Worm (Caenorhabditis elegans): ENCODE results near the gene wrt-5.

The wrt-5 gene

DNA sequence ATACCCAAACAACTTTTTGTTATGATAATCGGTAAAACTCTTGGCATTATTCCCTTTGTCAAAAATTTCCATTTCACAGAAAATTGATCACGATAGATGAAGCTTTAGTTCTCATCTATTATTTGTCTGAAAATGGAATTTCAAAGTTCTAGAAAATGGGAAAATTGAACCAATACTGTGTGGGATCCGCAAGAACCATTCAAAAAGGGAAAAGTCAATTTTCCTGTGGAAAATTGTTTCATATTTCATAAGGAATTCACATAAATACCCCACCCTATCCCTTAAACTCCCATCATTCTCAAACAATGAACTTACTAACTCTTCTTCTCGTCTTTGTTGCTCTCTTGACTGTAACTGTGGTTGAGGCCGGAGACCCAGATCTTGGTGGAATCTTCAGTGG is 29.4 kb upstream of the wrt-5 start, which contains the start of the genes C35B1.9 and C35B1.3:
Gene C35B1.9, minus strand, starts transcription at position 101 of the 400 bp plus-strand sequence.
Gene C35B1.3, plus strand, starts transcription at position 306 of the 400 bp plus-strand sequence.
- no peak for TF ChIP-seq klf-2 (GFP tag; conservative IDR thresholded peaks at IDR 0.05)
- no peak for TF ChIP-seq cog-1 (tag; optimal IDR thresholded peaks at IDR 0.05)
- no peak for TF ChIP-seq ztf-23 (GFP tag; IDR thresholded peaks at IDR 0.05)
- no peak for TF ChIP-seq med-1 (GFP tag; optimal IDR thresholded peaks at IDR 0.05; ENCODE audit: insufficient read depth)
- no peak for TF ChIP-seq flt-1 (GFP tag; IDR thresholded peaks at IDR 0.05)
- no peak for TF ChIP-seq ref-1 (GFP tag; conservative IDR thresholded peaks at IDR 0.05)
- no peak for TF ChIP-seq ztf-29 (GFP tag; IDR thresholded peaks at IDR 0.05)
- no peak for TF ChIP-seq tab-1 (GFP tag; IDR thresholded peaks at IDR 0.05)
- TF ChIP-seq T22C8.4 (GFP tag; IDR thresholded peaks at IDR 0.05), result no peak

ce11 chrIV:4079514-4079913 is 28.1 kb upstream of the wrt-5 start, which contains the start of gene C35B1.4:
Gene C35B1.4 (plus strand): TSS chrIV:4079814.
- TF ChIP-seq ref-1 (GFP tag; conservative IDR thresholded peaks at IDR 0.05) (no peak), med-1 (GFP tag; optimal IDR thresholded peaks at IDR 0.05; ENCODE audit: insufficient read depth) (no peak), ztf-29 (GFP tag; IDR thresholded peaks at IDR 0.05) (no peak), tab-1 (GFP tag; IDR thresholded peaks at IDR 0.05) (no peak), T22C8.4 (GFP tag; IDR thresholded peaks at IDR 0.05) (no peak), cog-1 (tag; optimal IDR thresholded peaks at IDR 0.05) (no peak)

ce11 chrIV:4078901-4079300 is 27.5 kb upstream of the wrt-5 start, which contains the start of gene C35B1.8:
Gene C35B1.8 (minus strand): TSS chrIV:4079001.
- no peak for TF ChIP-seq klf-2 (GFP tag; conservative IDR thresholded peaks at IDR 0.05)
- no peak for TF ChIP-seq ztf-23 (GFP tag; IDR thresholded peaks at IDR 0.05)
- no peak for TF ChIP-seq tab-1 (GFP tag; IDR thresholded peaks at IDR 0.05)
- no peak for TF ChIP-seq ref-1 (GFP tag; conservative IDR thresholded peaks at IDR 0.05)
- TF ChIP-seq flt-1 (GFP tag; IDR thresholded peaks at IDR 0.05), result no peak
- TF ChIP-seq T22C8.4 (GFP tag; IDR thresholded peaks at IDR 0.05), result no peak
- TF ChIP-seq med-1 (GFP tag; optimal IDR thresholded peaks at IDR 0.05; ENCODE audit: insufficient read depth), result no peak
- TF ChIP-seq cog-1 (tag; optimal IDR thresholded peaks at IDR 0.05), result no peak
- TF ChIP-seq ztf-29 (GFP tag; IDR thresholded peaks at IDR 0.05), result no peak

- TF ChIP-seq ztf-29 (GFP tag; IDR thresholded peaks at IDR 0.05) (no peak), ztf-23 (GFP tag; IDR thresholded peaks at IDR 0.05) (no peak), tab-1 (GFP tag; IDR thresholded peaks at IDR 0.05) (0 out of 2 replicates have a peak, but pooled peaks have one; percentile 38), T22C8.4 (GFP tag; IDR thresholded peaks at IDR 0.05) (no peak), med-1 (GFP tag; optimal IDR thresholded peaks at IDR 0.05; ENCODE audit: insufficient read depth) (no peak), flt-1 (GFP tag; IDR thresholded peaks at IDR 0.05) (0 out of 2 replicates have a peak, but pooled peaks have one; percentile 26), cog-1 (tag; optimal IDR thresholded peaks at IDR 0.05) (no peak), ref-1 (GFP tag; conservative IDR thresholded peaks at IDR 0.05) (no peak), klf-2 (GFP tag; conservative IDR thresholded peaks at IDR 0.05) (no peak)
Observed at ce11 chrIV:4076690-4077295, 25.4 kb upstream of the wrt-5 start.

DNA sequence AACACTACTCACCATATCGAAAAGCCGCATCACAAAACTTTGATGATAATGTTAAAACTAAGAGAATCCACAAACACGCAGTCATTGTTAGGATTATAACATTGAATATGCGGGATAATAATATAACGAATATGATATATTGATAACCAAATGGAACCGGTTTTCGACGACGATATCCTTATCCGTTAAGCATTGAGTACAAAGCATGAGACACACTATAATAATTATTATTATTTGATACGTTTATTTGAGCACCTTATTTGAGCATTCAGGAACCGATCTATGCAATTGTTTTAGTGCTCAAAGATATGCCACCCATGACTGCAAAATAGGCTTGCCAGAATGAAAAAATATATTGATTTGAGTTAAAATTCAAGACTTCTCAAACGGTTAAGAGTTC is 23.2 kb upstream of the wrt-5 start, which contains the start of gene W03D2.9:
Gene W03D2.9, minus strand, starts transcription at position 101 of the 400 bp plus-strand sequence.
- TF ChIP-seq cog-1 (tag; optimal IDR thresholded peaks at IDR 0.05), result no peak
- no peak for TF ChIP-seq ztf-23 (GFP tag; IDR thresholded peaks at IDR 0.05)
- TF ChIP-seq klf-2 (GFP tag; conservative IDR thresholded peaks at IDR 0.05), result no peak
- TF ChIP-seq flt-1 (GFP tag; IDR thresholded peaks at IDR 0.05), result no peak
- TF ChIP-seq tab-1 (GFP tag; IDR thresholded peaks at IDR 0.05), result no peak
- no peak for TF ChIP-seq ref-1 (GFP tag; conservative IDR thresholded peaks at IDR 0.05)
- TF ChIP-seq T22C8.4 (GFP tag; IDR thresholded peaks at IDR 0.05), result no peak
- TF ChIP-seq med-1 (GFP tag; optimal IDR thresholded peaks at IDR 0.05; ENCODE audit: insufficient read depth), result no peak
- TF ChIP-seq ztf-29 (GFP tag; IDR thresholded peaks at IDR 0.05), result no peak

DNA sequence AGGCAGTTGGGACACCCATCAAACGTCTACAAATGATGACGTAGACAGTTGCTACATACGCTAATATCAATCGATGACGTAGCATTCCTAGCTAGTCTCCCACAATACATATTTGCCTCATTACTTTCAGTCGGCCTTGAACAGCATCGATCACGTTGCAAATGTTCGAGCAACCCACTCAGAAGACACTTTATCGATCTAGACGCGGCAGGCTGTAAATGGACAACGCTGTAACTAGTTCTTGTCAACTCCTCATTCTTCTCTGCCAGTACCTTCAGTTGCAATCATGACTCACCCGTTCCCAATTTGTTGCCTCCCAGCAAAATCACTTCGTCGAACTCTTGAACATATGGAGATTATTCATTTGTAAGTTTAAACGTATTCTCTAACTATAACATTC is 20.6 kb upstream of the wrt-5 start, which contains the start of gene pqn-75:
Gene pqn-75, plus strand, starts transcription at position 301 of the 400 bp plus-strand sequence.
- TF ChIP-seq ztf-23 (GFP tag; IDR thresholded peaks at IDR 0.05) (no peak), cog-1 (tag; optimal IDR thresholded peaks at IDR 0.05) (no peak), ref-1 (GFP tag; conservative IDR thresholded peaks at IDR 0.05) (no peak), T22C8.4 (GFP tag; IDR thresholded peaks at IDR 0.05) (no peak), klf-2 (GFP tag; conservative IDR thresholded peaks at IDR 0.05) (no peak), flt-1 (GFP tag; IDR thresholded peaks at IDR 0.05) (no peak), med-1 (GFP tag; optimal IDR thresholded peaks at IDR 0.05; ENCODE audit: insufficient read depth) (no peak), tab-1 (GFP tag; IDR thresholded peaks at IDR 0.05) (no peak), ztf-29 (GFP tag; IDR thresholded peaks at IDR 0.05) (no peak)

DNA sequence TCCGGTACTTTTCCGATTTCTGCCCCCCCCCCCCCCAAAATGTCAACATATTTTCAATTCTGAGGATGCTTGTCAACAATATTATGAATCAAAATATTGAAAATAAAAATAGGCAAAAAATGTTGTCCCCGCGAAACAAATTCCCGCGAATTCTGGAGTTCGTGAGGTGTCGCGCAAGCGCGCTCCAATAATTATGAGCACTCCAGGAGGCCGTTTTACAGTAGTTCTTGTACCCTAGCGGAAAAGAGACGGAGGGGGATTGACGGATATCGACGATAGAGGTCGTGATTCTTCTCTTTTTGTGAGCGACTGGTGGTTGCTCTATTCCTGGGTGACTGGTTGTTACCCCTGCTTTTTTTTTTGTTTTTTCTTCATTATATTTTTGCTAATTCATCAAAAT is 19.4 kb upstream of the wrt-5 start:
- 0 out of 2 replicates have a peak, but pooled peaks have one; percentile 37 for TF ChIP-seq ztf-23 (GFP tag; IDR thresholded peaks at IDR 0.05)
- no peak for TF ChIP-seq flt-1 (GFP tag; IDR thresholded peaks at IDR 0.05)
- no peak for TF ChIP-seq med-1 (GFP tag; optimal IDR thresholded peaks at IDR 0.05; ENCODE audit: insufficient read depth)

DNA sequence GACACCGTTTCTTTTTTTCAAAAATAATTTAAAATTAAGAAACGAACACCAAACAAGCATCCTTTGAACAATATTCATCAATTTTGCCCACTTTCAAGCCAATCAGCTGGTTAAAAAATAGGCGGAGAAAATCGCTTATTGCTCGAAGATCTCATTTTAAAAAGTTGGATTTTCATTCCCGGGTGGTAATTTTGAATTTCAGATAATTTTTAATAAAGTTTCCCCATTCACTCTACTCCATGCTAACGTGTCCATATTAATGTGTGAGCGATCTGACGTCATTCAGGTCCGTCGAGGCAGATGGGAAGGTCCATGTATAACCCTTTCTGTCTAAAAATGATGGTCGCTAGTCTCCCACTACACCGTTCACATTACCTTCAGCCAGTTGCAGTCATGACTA is 17.0 kb upstream of the wrt-5 start, which contains the start of gene fbxb-55:
Gene fbxb-55, plus strand, starts transcription at position 301 of the 400 bp plus-strand sequence.
- no peak for TF ChIP-seq med-1 (GFP tag; optimal IDR thresholded peaks at IDR 0.05; ENCODE audit: insufficient read depth)
- no peak for TF ChIP-seq cog-1 (tag; optimal IDR thresholded peaks at IDR 0.05)
- TF ChIP-seq ref-1 (GFP tag; conservative IDR thresholded peaks at IDR 0.05), result no peak
- no peak for TF ChIP-seq ztf-23 (GFP tag; IDR thresholded peaks at IDR 0.05)
- TF ChIP-seq T22C8.4 (GFP tag; IDR thresholded peaks at IDR 0.05), result no peak
- TF ChIP-seq flt-1 (GFP tag; IDR thresholded peaks at IDR 0.05), result no peak
- TF ChIP-seq ztf-29 (GFP tag; IDR thresholded peaks at IDR 0.05), result no peak
- no peak for TF ChIP-seq tab-1 (GFP tag; IDR thresholded peaks at IDR 0.05)
- no peak for TF ChIP-seq klf-2 (GFP tag; conservative IDR thresholded peaks at IDR 0.05)

DNA sequence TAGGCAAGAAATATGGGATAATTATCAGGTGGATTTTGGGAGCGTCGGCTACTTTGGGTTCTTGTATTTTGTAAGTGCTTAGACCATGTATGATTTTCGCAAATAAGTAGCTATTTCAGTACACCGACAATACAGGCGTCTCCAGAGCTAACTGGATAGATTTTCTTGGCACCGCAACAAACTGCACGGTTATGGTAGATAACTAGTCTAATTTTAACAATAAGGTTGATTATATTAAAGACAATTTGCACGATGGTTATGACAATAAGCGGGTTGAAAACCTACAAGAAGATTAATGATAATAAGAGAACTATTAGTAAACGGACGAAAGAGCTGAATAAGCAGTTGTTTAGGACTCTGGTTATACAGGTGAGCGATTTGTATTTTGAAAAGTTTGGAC is 15.9 kb upstream of the wrt-5 start:
- TF ChIP-seq cog-1 (tag; optimal IDR thresholded peaks at IDR 0.05) (no peak), ztf-23 (GFP tag; IDR thresholded peaks at IDR 0.05) (no peak), klf-2 (GFP tag; conservative IDR thresholded peaks at IDR 0.05) (no peak), med-1 (GFP tag; optimal IDR thresholded peaks at IDR 0.05; ENCODE audit: insufficient read depth) (no peak), ztf-29 (GFP tag; IDR thresholded peaks at IDR 0.05) (no peak), flt-1 (GFP tag; IDR thresholded peaks at IDR 0.05) (no peak), T22C8.4 (GFP tag; IDR thresholded peaks at IDR 0.05) (no peak), ref-1 (GFP tag; conservative IDR thresholded peaks at IDR 0.05) (no peak), tab-1 (GFP tag; IDR thresholded peaks at IDR 0.05) (no peak)

Measured in whole organism, midembryonic.